Worm (Caenorhabditis elegans) whole organism, L4/young adult: ENCODE data around the gene ins-16.

ENCODE experiments used
- W03F9.2 ChIP-seq: fragments of 150-350 bp; optimal IDR thresholded peaks from 2 replicates; lab custom pipeline; 2014; ENCODE audit warnings: missing biosample characterization, missing genetic modification characterization
- dao-5 ChIP-seq: sonication (generic microtip); optimal IDR thresholded peaks from 2 replicates; lab custom pipeline; 2016; ENCODE audit warnings: missing genotype, missing genetic modification characterization, moderate library complexity, missing compliant biosample characterization

DNA sequence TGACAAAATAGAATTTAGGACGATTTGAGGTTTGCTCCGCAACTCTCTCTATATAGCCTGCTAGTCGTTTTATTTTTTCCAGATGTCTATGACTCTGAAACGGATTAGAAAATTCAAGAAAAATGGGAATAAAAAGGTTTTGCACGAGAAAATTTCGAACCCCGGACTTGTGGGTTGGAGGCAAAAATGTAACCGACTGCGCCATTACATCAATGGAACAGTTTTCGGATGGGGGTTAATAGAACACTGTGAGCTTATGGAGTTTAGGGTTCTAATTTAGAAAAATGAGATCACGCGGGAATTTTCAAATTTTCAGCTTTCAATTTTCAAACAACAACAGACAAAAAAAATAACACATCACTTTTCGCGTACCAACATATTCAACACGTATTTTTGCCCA, 29.0 kb downstream of the ins-16 start:
- TF ChIP-seq dao-5 (no peak), W03F9.2 (tag; lab: Kevin White, UChicago) (no peak)
